Fruit fly (Drosophila melanogaster): Measurements from ENCODE around the gene SmydA-8.

The SmydA-8 gene

dm6 chrX:2222181-2222790, 8.7 kb upstream of the SmydA-8 start, which contains the start of gene Vinc:
Vinc (minus strand) TSS chrX:2222567.
- TF ChIP-seq HLHmδ (GFP tag; optimal IDR thresholded peaks at IDR 0.05) (no peak), dm (GFP tag; optimal IDR thresholded peaks at IDR 0.05) (peak; percentile 36), grn (GFP tag; optimal IDR thresholded peaks at IDR 0.05) (no peak), sc (optimal IDR thresholded peaks at IDR 0.05) (no peak), sc (GFP tag; optimal IDR thresholded peaks at IDR 0.05) (peak; percentile 59), dpn (GFP tag; optimal IDR thresholded peaks at IDR 0.05) (peak; percentile 79 to 89), zf30C (GFP tag; optimal IDR thresholded peaks at IDR 0.05) (no peak), pum (GFP tag; optimal IDR thresholded peaks at IDR 0.05) (peak; percentile 87), Side (GFP tag; optimal IDR thresholded peaks at IDR 0.05) (peak; percentile 88), CG2712 (tag; optimal IDR thresholded peaks at IDR 0.05) (peak; percentile 89), zfh2 (GFP tag; optimal IDR thresholded peaks at IDR 0.05) (peak; percentile 55), CG2199 (GFP tag; IDR thresholded peaks at IDR 0.05) (0 out of 3 replicates have a peak, but pooled peaks have one; percentile 52), fru (optimal IDR thresholded peaks at IDR 0.05) (no peak), CG6689 (GFP tag; IDR thresholded peaks at IDR 0.05) (peak; percentile 92), btn (GFP tag; optimal IDR thresholded peaks at IDR 0.05) (peak; percentile 62), HHEX (GFP tag; optimal IDR thresholded peaks at IDR 0.05) (peak; percentile 90), dati (GFP tag; IDR thresholded peaks at IDR 0.05) (no peak), sens-2 (GFP tag; IDR thresholded peaks at IDR 0.05) (peak; percentile 64), CG10979 (tag; optimal IDR thresholded peaks at IDR 0.05) (peak; percentile 89), so (GFP tag; IDR thresholded peaks at IDR 0.05) (peak; percentile 88), slou (GFP tag; optimal IDR thresholded peaks at IDR 0.05) (peak; percentile 86), E2f2 (GFP tag; IDR thresholded peaks at IDR 0.05) (peak; percentile 86), CG7963 (GFP tag; IDR thresholded peaks at IDR 0.05; ENCODE audit: partially characterized antibody) (0 out of 3 replicates have a peak, but pooled peaks have one; percentile 7), disco-r (GFP tag; optimal IDR thresholded peaks at IDR 0.05) (peak; percentile 38), caup (GFP tag; optimal IDR thresholded peaks at IDR 0.05; ENCODE audit: severe bottlenecking) (peak; percentile 93), CG42726 (GFP tag; IDR thresholded peaks at IDR 0.05; ENCODE audit: partially characterized antibody) (no peak), CG14014 (GFP tag; IDR thresholded peaks at IDR 0.05) (peak; percentile 87), CG10543 (GFP tag; optimal IDR thresholded peaks at IDR 0.05) (peak; percentile 96), CG4820 (GFP tag; optimal IDR thresholded peaks at IDR 0.05) (peak; percentile 77), mirr (GFP tag; optimal IDR thresholded peaks at IDR 0.05) (peak; percentile 91), BEAF-32 (GFP tag; optimal IDR thresholded peaks at IDR 0.05) (peak; percentile 58), Adf1 (GFP tag; IDR thresholded peaks at IDR 0.05) (peak; percentile 70), CG13287 (GFP tag; IDR thresholded peaks at IDR 0.05; ENCODE audit: partially characterized antibody) (peak; percentile 35), pros (GFP tag; optimal IDR thresholded peaks at IDR 0.05) (peak; percentile 81), nom (GFP tag; optimal IDR thresholded peaks at IDR 0.05) (peak; percentile 92), pho (GFP tag; optimal IDR thresholded peaks at IDR 0.05) (peak; percentile 49), shn (GFP tag; optimal IDR thresholded peaks at IDR 0.05) (peak; percentile 83), Nf-YB (GFP tag; optimal IDR thresholded peaks at IDR 0.05) (peak; percentile 62), Elba2 (GFP tag; optimal IDR thresholded peaks at IDR 0.05) (no peak), CG16863 (GFP tag; optimal IDR thresholded peaks at IDR 0.05) (peak; percentile 59), Ravus (GFP tag; IDR thresholded peaks at IDR 0.05) (peak; percentile 50), nerfin-1 (tag; optimal IDR thresholded peaks at IDR 0.05) (peak; percentile 86), nau (GFP tag; optimal IDR thresholded peaks at IDR 0.05) (no peak), CG12299 (tag; optimal IDR thresholded peaks at IDR 0.05) (peak; percentile 77), Oli (tag; optimal IDR thresholded peaks at IDR 0.05) (peak; percentile 81), GATAe (GFP tag; conservative IDR thresholded peaks at IDR 0.05) (peak; percentile 78), pb (GFP tag; optimal IDR thresholded peaks at IDR 0.05) (peak; percentile 83), CG7271 (tag; optimal IDR thresholded peaks at IDR 0.05) (no peak), sna (GFP tag; IDR thresholded peaks at IDR 0.05; ENCODE audit: partially characterized antibody) (no peak), usp (GFP tag; optimal IDR thresholded peaks at IDR 0.05) (no peak)
